Worm (Caenorhabditis elegans) whole organism, L1 larva: ENCODE data around the gene anoh-2.

Source experiments
- C04F5.9 ChIP-seq: sonication (generic microtip); optimal IDR thresholded peaks from 2 replicates; lab custom pipeline; 2016; ENCODE audit warnings: missing genetic modification characterization, missing compliant biosample characterization
- C34B4.2 ChIP-seq: sonication (generic microtip); optimal IDR thresholded peaks from 2 replicates; lab custom pipeline; 2017; ENCODE audit warnings: mild to moderate bottlenecking, missing genetic modification characterization, missing compliant biosample characterization
- alr-1 ChIP-seq: fragments of 200-800 bp; sonication (Bioruptor generic); optimal IDR thresholded peaks from 2 replicates; lab custom pipeline; 2018; ENCODE audit warnings: borderline replicate concordance, mild to moderate bottlenecking, missing genetic modification characterization, missing compliant biosample characterization
- blmp-1 ChIP-seq: fragments of 150-350 bp; optimal IDR thresholded peaks from 2 replicates; lab custom pipeline; 2014; ENCODE audit warnings: missing biosample characterization, missing genetic modification characterization
- ceh-88 ChIP-seq: fragments of 200-800 bp; sonication (Bioruptor generic); IDR thresholded peaks from 2 replicates; pipeline ENCODE4 v1.3.6; 2022; ENCODE audit warnings: missing genetic modification characterization, missing compliant biosample characterization
- dpl-1 ChIP-seq, 3 experiments: fragments of 150-350 bp in 2 of 3; sonication (generic microtip) in 1 of 3; optimal IDR thresholded peaks; 2 replicates each; lab custom pipeline; 2014 to 2017; ENCODE audit warnings: missing biosample characterization in 3 of 3, missing genetic modification characterization in 3 of 3, missing genetic modification reagents in 3 of 3
- dsc-1 ChIP-seq: sonication (generic microtip); optimal IDR thresholded peaks from 2 replicates; lab custom pipeline; 2016; ENCODE audit warnings: mild to moderate bottlenecking, missing genetic modification characterization, missing compliant biosample characterization
- efl-1 ChIP-seq, 4 experiments: fragments of 150-350 bp; optimal IDR thresholded peaks in 3 of 4; peaks in 1 of 4; 1 replicate in 1 of 4; 2 replicates in 3 of 4; lab custom pipeline; 2014; ENCODE audit warnings: missing biosample characterization in 2 of 4, missing genetic modification characterization in 2 of 4, missing genetic modification reagents in 2 of 4
- efl-3 ChIP-seq: fragments of 200-800 bp; sonication (Bioruptor generic); optimal IDR thresholded peaks from 2 replicates; lab custom pipeline; 2018; ENCODE audit warnings: mild to moderate bottlenecking, missing genetic modification characterization, missing compliant biosample characterization
- egl-13 ChIP-seq: sonication (generic microtip); optimal IDR thresholded peaks from 2 replicates; lab custom pipeline; 2016; ENCODE audit warnings: missing genotype, missing genetic modification reagents, missing genetic modification characterization, missing compliant biosample characterization
- elt-3 ChIP-seq, 6 experiments: fragments of 150-350 bp in 1 of 6; sonication (generic microtip); optimal IDR thresholded peaks; 2 replicates each; lab custom pipeline; 2017 to 2018; ENCODE audit warnings: missing biosample characterization in 6 of 6, missing genetic modification characterization in 6 of 6, inconsistent platforms in 1 of 6
- ets-5 ChIP-seq: fragments of 200-800 bp; sonication (Bioruptor generic); IDR thresholded peaks from 2 replicates; pipeline ENCODE4 v1.3.6; 2022; ENCODE audit warnings: missing genetic modification characterization, missing compliant biosample characterization
- fos-1 ChIP-seq: fragments of 150-350 bp; optimal IDR thresholded peaks from 2 replicates; lab custom pipeline; 2014; ENCODE audit warnings: missing biosample characterization, missing genetic modification characterization
- grh-1 ChIP-seq: fragments of 200-800 bp; sonication (Bioruptor generic); IDR thresholded peaks from 2 replicates; pipeline ENCODE4 v1.3.6; 2022; ENCODE audit warnings: missing genetic modification reagents, missing genetic modification characterization, missing compliant biosample characterization
- hlh-4 ChIP-seq: sonication (generic microtip); optimal IDR thresholded peaks from 2 replicates; lab custom pipeline; 2016; ENCODE audit warnings: mild to moderate bottlenecking, missing genetic modification characterization, missing compliant biosample characterization
- irx-1 ChIP-seq: sonication (generic microtip); optimal IDR thresholded peaks from 2 replicates; lab custom pipeline; 2016; ENCODE audit warnings: missing genetic modification characterization, missing compliant biosample characterization
- lin-13 ChIP-seq: fragments of 150-350 bp; optimal IDR thresholded peaks from 2 replicates; lab custom pipeline; 2014; ENCODE audit warnings: missing biosample characterization, missing genetic modification reagents, missing genetic modification characterization
- lin-15B ChIP-seq: fragments of 150-350 bp; sonication (generic microtip); optimal IDR thresholded peaks from 3 replicates; lab custom pipeline; 2014; ENCODE audit warnings: missing biosample characterization, missing genetic modification characterization
- lin-35 ChIP-seq, 2 experiments: fragments of 150-350 bp; optimal IDR thresholded peaks; 2 replicates each; lab custom pipeline; 2014; ENCODE audit warnings: missing biosample characterization in 2 of 2, missing genetic modification characterization in 2 of 2, missing genetic modification reagents in 2 of 2
- lin-39 ChIP-seq: fragments of 150-350 bp; optimal IDR thresholded peaks from 2 replicates; lab custom pipeline; 2014; ENCODE audit warnings: missing biosample characterization, missing genetic modification reagents, missing genetic modification characterization
- lir-3 ChIP-seq: sonication (generic microtip); optimal IDR thresholded peaks from 2 replicates; lab custom pipeline; 2016; ENCODE audit warnings: mild to moderate bottlenecking, missing genetic modification characterization, moderate library complexity, missing compliant biosample characterization; ENCODE audit not compliant: poor library complexity
- lsy-2 ChIP-seq, 2 experiments: fragments of 150-350 bp; optimal IDR thresholded peaks; 2 replicates each; lab custom pipeline; 2014; ENCODE audit warnings: missing biosample characterization in 2 of 2, missing genetic modification characterization in 2 of 2
- mab-9 ChIP-seq: fragments of 200-800 bp; sonication (Bioruptor generic); IDR thresholded peaks from 2 replicates; pipeline ENCODE4 v1.3.6; 2022; ENCODE audit warnings: missing genetic modification reagents, missing genetic modification characterization, missing compliant biosample characterization
- mdl-1 ChIP-seq, 2 experiments: fragments of 150-350 bp; optimal IDR thresholded peaks; 2 replicates each; lab custom pipeline; 2014 to 2017; ENCODE audit warnings: missing biosample characterization in 2 of 2, missing genetic modification characterization in 2 of 2, inconsistent platforms in 1 of 2
- mef-2 ChIP-seq: fragments of 150-350 bp; optimal IDR thresholded peaks from 2 replicates; lab custom pipeline; 2014; ENCODE audit warnings: missing biosample characterization, missing genetic modification characterization
- nhr-12 ChIP-seq: sonication (generic microtip); optimal IDR thresholded peaks from 2 replicates; lab custom pipeline; 2017; ENCODE audit warnings: missing biosample characterization, missing genetic modification characterization
- nhr-28 ChIP-seq: fragments of 150-350 bp; optimal IDR thresholded peaks from 2 replicates; lab custom pipeline; 2014; ENCODE audit warnings: missing biosample characterization, missing genetic modification characterization
- nhr-47 ChIP-seq: sonication (generic microtip); optimal IDR thresholded peaks from 2 replicates; lab custom pipeline; 2016; ENCODE audit warnings: mild to moderate bottlenecking, missing genetic modification characterization, moderate library complexity, missing compliant biosample characterization
- nhr-71 ChIP-seq: sonication (generic microtip); optimal IDR thresholded peaks from 2 replicates; lab custom pipeline; 2016; ENCODE audit warnings: mild to moderate bottlenecking, missing genetic modification characterization, moderate library complexity, missing compliant biosample characterization
- nhr-76 ChIP-seq: sonication (generic microtip); optimal IDR thresholded peaks from 2 replicates; lab custom pipeline; 2017; ENCODE audit warnings: missing biosample characterization, missing genetic modification characterization
- nhr-90 ChIP-seq: sonication (generic microtip); optimal IDR thresholded peaks from 2 replicates; lab custom pipeline; 2016; ENCODE audit warnings: mild to moderate bottlenecking, missing genetic modification characterization, missing compliant biosample characterization; ENCODE audit not compliant: poor library complexity
- rnt-1 ChIP-seq: sonication (generic microtip); optimal IDR thresholded peaks from 2 replicates; lab custom pipeline; 2016; ENCODE audit warnings: mild to moderate bottlenecking, missing genetic modification characterization, moderate library complexity, missing compliant biosample characterization
- skn-1 ChIP-seq: fragments of 150-350 bp; optimal IDR thresholded peaks from 2 replicates; lab custom pipeline; 2014; ENCODE audit warnings: missing biosample characterization, missing genetic modification characterization
- snpc-4 ChIP-seq: fragments of 150-350 bp; optimal IDR thresholded peaks from 2 replicates; lab custom pipeline; 2014; ENCODE audit warnings: missing biosample characterization, missing genetic modification characterization
- sox-4 ChIP-seq: sonication (generic microtip); optimal IDR thresholded peaks from 2 replicates; lab custom pipeline; 2016; ENCODE audit warnings: missing genetic modification characterization, missing compliant biosample characterization
- sptf-1 ChIP-seq: fragments of 150-350 bp; optimal IDR thresholded peaks from 2 replicates; lab custom pipeline; 2014; ENCODE audit warnings: missing biosample characterization, missing genetic modification characterization
- sup-37 ChIP-seq: fragments of 200-800 bp; sonication (Bioruptor generic); optimal IDR thresholded peaks from 2 replicates; lab custom pipeline; 2018; ENCODE audit warnings: mild to moderate bottlenecking, missing genetic modification characterization, missing compliant biosample characterization
- swsn-7 ChIP-seq: sonication (generic microtip); optimal IDR thresholded peaks from 2 replicates; lab custom pipeline; 2016; ENCODE audit warnings: missing genetic modification characterization, missing compliant biosample characterization
- unc-130 ChIP-seq: fragments of 150-350 bp; optimal IDR thresholded peaks from 2 replicates; lab custom pipeline; 2017; ENCODE audit warnings: missing biosample characterization, missing genetic modification characterization, inconsistent platforms
- unc-30 ChIP-seq: sonication (generic microtip); optimal IDR thresholded peaks from 2 replicates; lab custom pipeline; 2017; ENCODE audit warnings: missing biosample characterization, missing genetic modification characterization
- unc-62 ChIP-seq: fragments of 150-350 bp; optimal IDR thresholded peaks from 2 replicates; lab custom pipeline; 2014; ENCODE audit warnings: missing biosample characterization, missing genetic modification reagents, missing genetic modification characterization
- unc-86 ChIP-seq: sonication (generic microtip); optimal IDR thresholded peaks from 2 replicates; lab custom pipeline; 2016; ENCODE audit warnings: missing genetic modification characterization, missing compliant biosample characterization
- vab-15 ChIP-seq: sonication (generic microtip); optimal IDR thresholded peaks from 2 replicates; lab custom pipeline; 2017; ENCODE audit warnings: missing genotype, mild to moderate bottlenecking, missing genetic modification characterization, missing compliant biosample characterization

Gene anoh-2

DNA sequence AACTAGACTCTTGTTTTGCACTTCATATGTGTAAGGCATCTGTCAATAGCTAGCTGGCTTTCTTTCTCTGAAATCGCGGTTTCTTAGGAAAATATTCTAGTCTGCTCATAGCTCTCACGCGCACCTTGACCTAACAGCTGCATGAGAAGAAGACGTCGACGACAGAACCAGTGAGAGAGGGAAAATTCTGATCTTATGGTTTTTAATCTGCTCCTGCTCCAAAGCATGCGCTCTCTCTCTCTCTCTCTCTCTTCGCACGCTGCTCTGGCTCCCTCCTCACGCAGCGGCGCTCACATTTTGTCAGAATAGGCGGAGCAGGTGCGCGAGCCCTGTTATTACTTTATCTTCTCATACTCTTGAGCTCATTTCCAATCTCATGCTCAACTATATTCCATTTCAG is 36.0 kb upstream of the anoh-2 start (continued):
- TF ChIP-seq unc-30 (tag; lab: Kevin White, UChicago), result no peak
- TF ChIP-seq lsy-2 (tag; optimal IDR thresholded peaks at IDR 0.05; lab: Kevin White, UChicago), result peak; percentile 29 to 31
- TF ChIP-seq nhr-76 (tag; lab: Kevin White, UChicago), result no peak
- no peak for TF ChIP-seq skn-1 (tag; lab: Kevin White, UChicago)
- no peak for TF ChIP-seq alr-1 (tag; lab: Kevin White, UChicago)
- TF ChIP-seq nhr-28, result no peak
- peak; percentile 44 for TF ChIP-seq unc-86 (tag; lab: Kevin White, UChicago)
- peak; percentile 63 for TF ChIP-seq dsc-1 (tag; lab: Kevin White, UChicago)
- no peak for TF ChIP-seq lin-35 (GFP tag; optimal IDR thresholded peaks at IDR 0.05; lab: Kevin White, UChicago)
- no peak for TF ChIP-seq rnt-1 (tag; lab: Kevin White, UChicago)
- no peak for TF ChIP-seq lin-13 (GFP tag; lab: Kevin White, UChicago)
- TF ChIP-seq C04F5.9, result no peak
- TF ChIP-seq egl-13 (tag; lab: Kevin White, UChicago), result peak; percentile 61
- no peak for TF ChIP-seq irx-1 (tag; lab: Kevin White, UChicago)
- no peak for TF ChIP-seq lir-3
- no peak for TF ChIP-seq mef-2
- TF ChIP-seq unc-130, result no peak
- TF ChIP-seq C34B4.2 (tag; lab: Kevin White, UChicago), result no peak
- no peak for TF ChIP-seq fos-1 (tag; lab: Kevin White, UChicago)
- TF ChIP-seq grh-1, result no peak
- no peak for TF ChIP-seq mab-9 (GFP tag; lab: Robert Waterston, UW)
- peak; percentile 75 for TF ChIP-seq nhr-47 (tag; lab: Kevin White, UChicago)
- peak; percentile 47 for TF ChIP-seq sox-4 (tag; lab: Kevin White, UChicago)
- TF ChIP-seq lin-39 (tag; lab: Kevin White, UChicago), result no peak
- TF ChIP-seq nhr-12 (tag; lab: Kevin White, UChicago), result no peak
- TF ChIP-seq sup-37, result no peak
- TF ChIP-seq unc-62 (GFP tag; lab: Kevin White, UChicago), result no peak
- no peak for TF ChIP-seq elt-3 (tag; optimal IDR thresholded peaks at IDR 0.05; lab: Kevin White, UChicago)
- peak; percentile 85 for TF ChIP-seq nhr-71 (tag; lab: Kevin White, UChicago)

DNA sequence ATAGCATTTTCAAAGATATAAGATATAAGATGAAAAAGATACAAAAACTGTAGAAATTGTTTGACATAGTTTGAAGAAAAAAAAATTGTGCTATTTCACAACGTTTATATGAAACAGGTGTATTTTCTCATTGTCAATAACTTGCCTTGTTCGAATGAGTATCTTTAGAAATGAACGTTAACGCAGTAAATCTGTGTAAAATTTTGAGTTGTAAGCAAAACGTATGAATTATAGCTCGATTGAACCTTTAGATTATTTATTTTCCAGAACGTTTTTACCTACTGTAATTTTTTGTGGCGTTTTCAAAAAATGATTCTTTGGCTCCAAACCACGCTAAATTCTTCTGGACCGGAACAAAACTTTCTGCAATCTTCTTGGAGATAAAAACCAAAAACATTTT is 26.4 kb upstream of the anoh-2 start:
- TF ChIP-seq dpl-1 (GFP tag; optimal IDR thresholded peaks at IDR 0.05; lab: Kevin White, UChicago) (no peak), ets-5 (GFP tag; lab: Robert Waterston, UW) (no peak), unc-30 (tag; lab: Kevin White, UChicago) (no peak), C04F5.9 (no peak), efl-3 (GFP tag; lab: Kevin White, UChicago) (no peak), mab-9 (GFP tag; lab: Robert Waterston, UW) (no peak), sptf-1 (tag; lab: Kevin White, UChicago) (no peak), hlh-4 (no peak), grh-1 (no peak)

DNA sequence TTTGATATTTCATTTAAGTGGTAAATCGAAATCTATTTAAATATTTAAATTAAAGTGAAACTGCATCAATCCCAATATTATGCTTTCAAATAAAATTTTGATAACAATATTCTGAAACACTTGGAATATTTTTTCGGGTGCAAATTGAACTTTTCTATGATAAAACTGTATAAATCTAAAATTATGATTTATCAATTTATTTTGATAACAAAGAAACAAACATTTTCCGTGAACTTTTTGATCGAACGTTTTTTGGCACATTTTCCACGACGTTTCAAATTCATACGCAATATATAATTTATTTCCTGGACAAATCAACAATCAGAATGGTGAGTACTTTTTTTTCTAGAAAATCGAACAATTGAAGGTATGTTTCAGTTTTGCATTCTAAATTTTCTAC is 25.3 kb upstream of the anoh-2 start, which contains the start of gene irld-4:
irld-4 (plus strand) TSS at position 301 of the 400 bp plus-strand sequence.
- TF ChIP-seq ceh-88 (GFP tag; lab: Robert Waterston, UW) (no peak), lin-15B (tag; lab: Kevin White, UChicago) (no peak), nhr-28 (no peak), nhr-90 (no peak), irx-1 (tag; lab: Kevin White, UChicago) (no peak), blmp-1 (no peak), snpc-4 (tag; lab: Kevin White, UChicago) (no peak), unc-30 (tag; lab: Kevin White, UChicago) (no peak), nhr-76 (tag; lab: Kevin White, UChicago) (no peak), nhr-12 (tag; lab: Kevin White, UChicago) (no peak), efl-1 (optimal IDR thresholded peaks at IDR 0.05; lab: Kevin White, UChicago) (no peak), efl-1 (GFP tag; optimal IDR thresholded peaks at IDR 0.05 in 1 of 2; lab: Kevin White, UChicago) (no peak), ets-5 (GFP tag; lab: Robert Waterston, UW) (no peak), mdl-1 (tag; optimal IDR thresholded peaks at IDR 0.05; lab: Kevin White, UChicago) (no peak), swsn-7 (tag; lab: Kevin White, UChicago) (no peak), vab-15 (tag; lab: Kevin White, UChicago) (no peak), sup-37 (no peak)
